Worm (Caenorhabditis elegans): Measurements from ENCODE around the gene F49C5.7.

DNA sequence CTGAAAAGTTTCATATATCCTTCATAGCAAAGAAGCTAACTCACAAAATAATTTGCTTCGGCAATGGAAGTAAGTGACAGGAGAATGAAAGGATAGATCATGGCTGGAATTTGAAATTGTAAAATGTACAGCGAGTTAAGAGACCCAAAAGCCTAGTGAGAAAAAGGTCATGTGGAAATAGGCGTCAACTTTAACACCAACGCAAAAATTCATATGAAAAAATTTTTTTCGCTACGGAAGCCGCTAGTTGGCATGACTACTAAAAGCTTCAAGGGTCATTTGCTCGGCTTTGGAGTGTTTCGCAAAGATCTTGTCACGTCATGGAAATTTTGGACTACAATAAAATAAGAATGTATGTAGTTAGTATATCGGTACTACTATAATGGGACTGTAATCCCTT lies 4.6 kb downstream of the F49C5.7 start, which contains the start of gene Y38E10A.1:
- no peak for TF ChIP-seq B0310.2 (tag; optimal IDR thresholded peaks at IDR 0.05)
- TF ChIP-seq ama-1 (optimal IDR thresholded peaks at IDR 0.05) = no peak
- no peak for TF ChIP-seq pes-1 (GFP tag; IDR thresholded peaks at IDR 0.05)
